Worm (Caenorhabditis elegans): ENCODE measurements around the gene gst-6.
"Not testable (repeated sequence)": the region's sequence is repeated elsewhere in the genome, so short reads cannot be mapped to it uniquely, and the experiment has no call there.

gst-6 gene

DNA sequence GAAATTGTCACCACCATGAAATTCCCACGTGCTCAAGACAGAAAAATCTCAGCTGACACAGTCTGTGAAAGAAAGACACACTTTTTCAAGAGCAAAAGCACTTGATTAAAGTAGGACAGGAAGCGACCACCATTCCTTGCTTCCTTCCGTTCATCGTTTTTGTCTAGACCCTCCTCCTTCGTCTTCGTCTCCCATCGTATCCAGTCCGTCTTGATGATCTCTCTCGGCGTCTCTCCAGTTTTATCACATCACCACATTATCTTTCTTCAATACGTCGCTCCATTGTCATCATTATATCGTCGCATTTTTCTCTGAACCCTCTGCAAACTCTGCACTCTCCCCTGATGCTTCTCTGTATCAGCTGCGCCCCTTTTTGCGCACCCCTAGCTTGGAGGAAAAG, 28.5 kb downstream of the gst-6 start (continued):
- TF ChIP-seq skn-1 (tag; optimal IDR thresholded peaks at IDR 0.05) (peak; percentile 97), efl-1 (optimal IDR thresholded peaks at IDR 0.05) (peak; percentile 11 to 20), efl-1 (GFP tag; optimal IDR thresholded peaks at IDR 0.05 in 1 of 2) (peak in 1 of 2 experiments; percentile 86), nhr-20 (tag; optimal IDR thresholded peaks at IDR 0.05) (no peak), mdl-1 (tag; optimal IDR thresholded peaks at IDR 0.05) (no peak), tbx-2 (tag; optimal IDR thresholded peaks at IDR 0.05) (peak; percentile 27), nhr-84 (tag; optimal IDR thresholded peaks at IDR 0.05) (no peak), snpc-4 (tag; optimal IDR thresholded peaks at IDR 0.05) (no peak), rnt-1 (tag; optimal IDR thresholded peaks at IDR 0.05) (peak; percentile 42), nhr-76 (tag; optimal IDR thresholded peaks at IDR 0.05) (no peak), pqm-1 (tag; optimal IDR thresholded peaks at IDR 0.05) (no peak), hlh-17 (GFP tag; optimal IDR thresholded peaks at IDR 0.05; ENCODE audit: borderline replicate concordance) (no peak), unc-86 (tag; optimal IDR thresholded peaks at IDR 0.05) (peak; percentile 13), mab-9 (GFP tag; IDR thresholded peaks at IDR 0.05) (no peak), aly-2 (tag; optimal IDR thresholded peaks at IDR 0.05) (no peak), fos-1 (tag; optimal IDR thresholded peaks at IDR 0.05) (no peak), nhr-237 (tag; optimal IDR thresholded peaks at IDR 0.05) (no peak), ama-1 (optimal IDR thresholded peaks at IDR 0.05) (no peak), elt-3 (tag; optimal IDR thresholded peaks at IDR 0.05) (peak in 1 of 6 experiments; percentile 7), lin-13 (GFP tag; optimal IDR thresholded peaks at IDR 0.05) (no peak), alr-1 (tag; optimal IDR thresholded peaks at IDR 0.05; ENCODE audit: borderline replicate concordance) (no peak), dpl-1 (GFP tag; optimal IDR thresholded peaks at IDR 0.05) (peak in 1 of 3 experiments; percentile 2), vab-15 (tag; optimal IDR thresholded peaks at IDR 0.05) (no peak), snu-23 (GFP tag; optimal IDR thresholded peaks at IDR 0.05) (peak; percentile 14), lin-39 (tag; optimal IDR thresholded peaks at IDR 0.05) (no peak)

DNA sequence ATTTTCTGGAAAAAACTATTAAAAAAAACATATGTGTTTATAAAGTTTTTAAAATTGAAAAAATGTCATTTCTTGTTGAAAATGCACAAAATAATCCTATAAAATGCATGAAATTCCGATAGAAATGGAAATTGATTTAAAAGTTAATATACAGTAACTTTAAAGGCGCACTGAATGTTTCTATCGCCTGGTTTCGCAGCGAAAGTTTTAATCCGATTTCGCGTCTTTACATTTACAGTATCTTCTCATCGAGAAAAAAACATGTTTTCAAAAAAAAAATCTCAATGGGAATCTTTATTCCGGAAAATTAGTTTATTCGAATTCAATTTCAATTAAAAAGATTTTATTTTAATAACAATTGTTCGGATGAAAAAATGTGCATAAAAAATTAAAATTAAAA, 34.5 kb downstream of the gst-6 start, which contains the start of gene R05F9.11:
Gene R05F9.11 (minus strand): TSS at position 5 of the 400 bp plus-strand sequence.
- no peak for TF ChIP-seq egl-13 (tag; optimal IDR thresholded peaks at IDR 0.05)
- TF ChIP-seq elt-2 (tag; optimal IDR thresholded peaks at IDR 0.05) = no peak
- no peak for TF ChIP-seq C04F5.9 (tag; optimal IDR thresholded peaks at IDR 0.05)
- TF ChIP-seq lin-14 (GFP tag; optimal IDR thresholded peaks at IDR 0.05) = no peak
- TF ChIP-seq efl-3 (GFP tag; optimal IDR thresholded peaks at IDR 0.05) = no peak
- no peak for TF ChIP-seq nhr-90 (tag; optimal IDR thresholded peaks at IDR 0.05; ENCODE audit: poor library complexity)
- no peak for TF ChIP-seq nhr-71 (tag; optimal IDR thresholded peaks at IDR 0.05)
- no peak for TF ChIP-seq fkh-8 (tag; optimal IDR thresholded peaks at IDR 0.05)
- TF ChIP-seq jun-1 (tag; optimal IDR thresholded peaks at IDR 0.05) = no peak
- TF ChIP-seq unc-86 (tag; optimal IDR thresholded peaks at IDR 0.05) = no peak

DNA sequence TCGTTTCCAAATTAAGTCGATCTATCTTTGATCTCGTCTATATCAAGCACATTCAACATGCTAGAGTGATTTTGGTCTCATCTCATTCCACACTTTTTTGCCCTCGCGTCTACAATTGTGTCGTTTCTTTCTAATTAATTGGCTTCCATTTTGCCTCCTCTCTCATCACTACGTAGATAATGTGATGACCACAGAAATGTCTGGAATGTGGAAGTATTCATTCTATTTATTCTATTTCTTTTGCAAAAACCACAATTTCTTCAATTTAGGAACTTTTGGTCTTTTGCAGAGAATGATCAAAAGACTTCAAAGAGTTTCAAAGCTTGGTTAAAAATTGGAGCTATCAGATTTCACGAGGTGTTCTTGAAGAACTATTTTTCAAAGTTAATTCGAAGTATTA, 35.9 kb downstream of the gst-6 start:
- TF ChIP-seq nhr-71 (tag; optimal IDR thresholded peaks at IDR 0.05) (no peak), grh-1 (GFP tag; IDR thresholded peaks at IDR 0.05) (no peak), nhr-19 (GFP tag; conservative IDR thresholded peaks at IDR 0.05) (no peak), nhr-85 (tag) (peak; percentile 71), efl-1 (optimal IDR thresholded peaks at IDR 0.05) (no peak), efl-1 (GFP tag; optimal IDR thresholded peaks at IDR 0.05 in 1 of 2) (peak in 1 of 2 experiments; percentile 63)

DNA sequence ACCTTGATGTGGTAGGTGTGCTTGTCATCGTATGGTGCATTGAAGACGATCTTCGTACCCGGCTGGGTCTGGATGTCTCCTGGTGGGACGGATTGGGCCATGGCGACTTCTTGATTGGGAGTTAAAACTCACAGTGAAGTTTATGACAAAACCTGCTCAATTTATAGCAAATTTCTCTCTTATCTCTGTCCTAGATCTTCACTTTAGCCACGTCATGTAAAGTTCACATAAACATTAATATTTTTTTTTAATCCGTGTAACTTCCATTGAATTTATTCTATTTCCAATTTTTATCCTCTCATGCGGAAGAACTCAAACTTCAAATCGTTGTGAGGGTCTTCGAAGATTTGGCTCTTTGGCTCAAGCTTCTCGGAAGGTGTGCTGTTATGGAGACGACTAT, 36.8 kb downstream of the gst-6 start, which contains the start of gene msp-31:
Gene msp-31 (minus strand): TSS at position 101 of the 400 bp plus-strand sequence.
- not testable (repeated sequence) for TF ChIP-seq dpl-1 (GFP tag; optimal IDR thresholded peaks at IDR 0.05); ceh-63 (GFP tag; optimal IDR thresholded peaks at IDR 0.05); ztf-4 (tag; optimal IDR thresholded peaks at IDR 0.05)
